Fruit fly (Drosophila melanogaster): ENCODE results near the gene Spag1.
A peak's percentile ranks its signal among the peaks of the same experiment; 100 is the strongest.

Gene Spag1

DNA sequence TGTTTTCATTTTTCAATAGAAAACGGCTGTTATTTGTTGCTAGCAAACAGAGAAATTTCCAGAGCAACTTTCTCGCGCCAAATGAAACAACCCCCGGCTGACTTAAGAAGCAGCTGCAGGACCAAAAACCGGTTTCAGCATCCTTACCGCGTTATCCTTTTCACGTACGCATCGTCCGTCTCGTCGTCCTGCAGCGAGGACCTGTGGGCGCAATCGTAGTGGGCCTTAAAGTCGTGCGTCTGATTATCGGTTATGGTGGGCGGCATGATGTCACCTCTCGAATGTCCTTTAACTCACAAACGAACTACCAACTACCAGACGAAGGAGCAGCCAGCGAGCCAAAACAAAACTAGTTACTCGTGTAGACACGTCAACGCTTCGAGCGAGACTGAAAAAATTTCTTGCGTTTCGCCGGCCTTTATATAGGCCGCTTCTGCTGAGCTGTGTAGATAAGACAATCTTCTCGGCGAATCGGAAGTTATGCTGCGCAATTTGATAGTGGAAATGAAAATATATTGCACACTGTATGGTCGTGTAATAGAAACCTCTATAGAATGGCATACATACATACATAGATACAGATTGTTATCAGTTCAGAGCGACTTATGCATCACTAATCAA is 5.3 kb downstream of the Spag1 start (continued):
- TF ChIP-seq Gsc (GFP tag; IDR thresholded peaks at IDR 0.05), result no peak
- TF ChIP-seq CG17829 (tag; optimal IDR thresholded peaks at IDR 0.05), result no peak
- TF ChIP-seq Deaf1 (tag; optimal IDR thresholded peaks at IDR 0.05), result peak; percentile 3
- TF ChIP-seq CG32767 (GFP tag; IDR thresholded peaks at IDR 0.05), result 0 out of 2 replicates have a peak, but pooled peaks have one; percentile 30
- peak; percentile 70 for TF ChIP-seq grn (GFP tag; optimal IDR thresholded peaks at IDR 0.05)
- TF ChIP-seq knrl (GFP tag; IDR thresholded peaks at IDR 0.05; ENCODE audit: partially characterized antibody), result 0 out of 3 replicates have a peak, but pooled peaks have one; percentile 36

DNA sequence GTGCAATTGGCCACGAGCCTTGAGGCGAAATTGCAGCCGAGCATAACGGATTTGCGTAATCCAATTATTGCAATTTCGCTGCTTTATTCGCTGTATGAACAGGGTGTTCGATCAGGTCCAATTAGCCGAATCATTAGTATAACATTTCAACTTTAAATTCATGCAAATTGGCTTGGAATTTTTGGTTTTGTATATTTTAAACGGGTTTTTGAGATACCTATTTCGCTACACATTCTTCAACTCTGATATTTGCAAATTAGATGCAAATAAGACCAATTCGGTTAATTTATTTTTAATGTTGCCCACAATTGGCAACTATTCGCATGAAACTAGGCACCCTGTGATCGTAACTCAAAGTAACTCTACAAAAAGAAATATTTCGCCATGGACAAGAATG is 5.8 kb downstream of the Spag1 start:
- TF ChIP-seq CG2120 (GFP tag; optimal IDR thresholded peaks at IDR 0.05) (peak; percentile 62), CG11398 (GFP tag; optimal IDR thresholded peaks at IDR 0.05) (no peak), Nf-YC (tag; optimal IDR thresholded peaks at IDR 0.05) (no peak), bsh (GFP tag; optimal IDR thresholded peaks at IDR 0.05) (peak in 1 of 2 experiments; percentile 70), CG11247 (GFP tag; IDR thresholded peaks at IDR 0.05) (no peak), pzg (GFP tag; optimal IDR thresholded peaks at IDR 0.05) (no peak), CG6272 (GFP tag; IDR thresholded peaks at IDR 0.05) (no peak), HLH4C (GFP tag; IDR thresholded peaks at IDR 0.05; ENCODE audit: partially characterized antibody) (no peak), pan (optimal IDR thresholded peaks at IDR 0.05) (no peak), pan (GFP tag; optimal IDR thresholded peaks at IDR 0.05 in 1 of 2, IDR thresholded peaks at IDR 0.05 in 1 of 2) (no peak), E2f1 (GFP tag; IDR thresholded peaks at IDR 0.05) (no peak), CG8089 (GFP tag; optimal IDR thresholded peaks at IDR 0.05) (no peak), Fer2 (tag; optimal IDR thresholded peaks at IDR 0.05) (no peak), CG42726 (GFP tag; IDR thresholded peaks at IDR 0.05; ENCODE audit: partially characterized antibody) (no peak), repo (GFP tag; optimal IDR thresholded peaks at IDR 0.05) (no peak), CG10462 (GFP tag; optimal IDR thresholded peaks at IDR 0.05) (no peak), tup (GFP tag; optimal IDR thresholded peaks at IDR 0.05) (no peak), CG14667 (GFP tag; IDR thresholded peaks at IDR 0.05) (no peak), fru (optimal IDR thresholded peaks at IDR 0.05) (no peak), sd (tag; optimal IDR thresholded peaks at IDR 0.05) (peak; percentile 73), Drgx (GFP tag; IDR thresholded peaks at IDR 0.05) (peak; percentile 91), Side (GFP tag; optimal IDR thresholded peaks at IDR 0.05) (peak; percentile 37), Scr (GFP tag; IDR thresholded peaks at IDR 0.05; ENCODE audit: partially characterized antibody) (no peak), CG12219 (GFP tag; optimal IDR thresholded peaks at IDR 0.05) (no peak), dysf (GFP tag; IDR thresholded peaks at IDR 0.05) (no peak), tin (GFP tag; optimal IDR thresholded peaks at IDR 0.05) (no peak), Atf-2 (GFP tag; optimal IDR thresholded peaks at IDR 0.05) (peak; percentile 35), PHDP (tag; optimal IDR thresholded peaks at IDR 0.05) (peak; percentile 36), CG10321 (GFP tag; IDR thresholded peaks at IDR 0.05) (no peak), Sox102F (GFP tag; optimal IDR thresholded peaks at IDR 0.05) (peak; percentile 63), luna (GFP tag; optimal IDR thresholded peaks at IDR 0.05) (no peak), Sry-δ (GFP tag; optimal IDR thresholded peaks at IDR 0.05) (no peak), dmrt99B (tag; optimal IDR thresholded peaks at IDR 0.05) (peak; percentile 25), CG13296 (GFP tag; optimal IDR thresholded peaks at IDR 0.05) (no peak), wek (GFP tag; optimal IDR thresholded peaks at IDR 0.05) (no peak), z (GFP tag; IDR thresholded peaks at IDR 0.05) (no peak), dm (GFP tag; optimal IDR thresholded peaks at IDR 0.05) (no peak), Oli (tag; optimal IDR thresholded peaks at IDR 0.05) (peak; percentile 11), zen2 (GFP tag; IDR thresholded peaks at IDR 0.05; ENCODE audit: partially characterized antibody) (no peak), H2.0 (GFP tag; IDR thresholded peaks at IDR 0.05) (peak; percentile 7; the same call in 1 of the 2 replicates), CG14050 (GFP tag; IDR thresholded peaks at IDR 0.05) (no peak), psq (GFP tag; optimal IDR thresholded peaks at IDR 0.05) (no peak), CG2129 (GFP tag; IDR thresholded peaks at IDR 0.05; ENCODE audit: partially characterized antibody) (no peak), CG3407 (GFP tag; optimal IDR thresholded peaks at IDR 0.05) (no peak)
